Fruit fly (Drosophila melanogaster) whole organism: ENCODE data around the gene rut.

Experiments
- CG8478 ChIP-seq: fragments of >200 bp; optimal IDR thresholded peaks from 2 replicates; lab custom pipeline; 2018; ENCODE audit warnings: inconsistent platforms
- pan ChIP-seq: fragments of >200 bp; optimal IDR thresholded peaks from 2 replicates; lab custom pipeline; 2017
- psq ChIP-seq: fragments of >200 bp; optimal IDR thresholded peaks from 2 replicates; lab custom pipeline; 2017
- usp ChIP-seq: fragments of >200 bp; optimal IDR thresholded peaks from 2 replicates; lab custom pipeline; 2017; ENCODE audit warnings: missing biosample characterization, missing genetic modification characterization, mixed read lengths

DNA sequence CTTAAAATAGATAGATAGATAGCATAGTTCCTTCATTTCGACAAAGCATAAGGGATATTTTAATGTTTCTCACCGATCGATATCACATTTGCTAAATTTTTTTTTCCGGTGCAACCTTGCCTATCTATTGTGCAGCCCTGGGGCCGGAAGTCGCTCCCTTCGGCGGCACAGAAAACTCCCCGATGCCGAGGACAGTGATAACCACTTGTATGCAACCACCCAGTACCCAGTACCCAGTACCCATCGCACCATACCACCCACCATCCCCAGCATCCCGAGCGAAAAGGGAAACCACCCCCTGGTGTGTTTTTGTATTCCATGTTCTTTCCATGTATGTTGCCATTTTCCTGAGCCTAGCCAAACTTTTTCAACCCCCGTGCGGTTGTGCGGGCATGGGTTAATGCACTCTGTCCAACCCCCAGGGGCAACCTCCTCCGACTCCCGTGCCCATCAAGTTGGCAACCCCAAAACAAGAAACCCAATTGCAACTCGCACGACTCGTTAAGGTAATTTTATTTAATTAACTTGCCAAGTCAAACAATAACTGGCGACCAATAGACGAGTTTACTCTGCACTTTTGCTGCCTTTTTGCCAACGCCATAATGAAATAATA is 16.1 kb upstream of the rut start:
- TF ChIP-seq usp (GFP tag; lab: Kevin White, UChicago) (no peak), psq (lab: Kevin White, UChicago) (no peak), pan (no peak), CG8478 (no peak)
